Fruit fly (Drosophila melanogaster) whole organism, embryonic: ENCODE measurements around the gene CG10005.
A peak's percentile ranks its signal among the peaks of the same experiment; 100 is the strongest.

Source experiments
- Awh ChIP-seq: fragments of 200-800 bp; sonication (Bioruptor generic); IDR thresholded peaks from 2 replicates; pipeline ENCODE4, ENCODE4 v1.3.6; 2022; ENCODE audit warnings: missing biosample characterization, missing genetic modification characterization
- CG12236 ChIP-seq: fragments of 200-800 bp; sonication (Bioruptor generic); optimal IDR thresholded peaks from 2 replicates; lab custom pipeline; 2016; ENCODE audit warnings: missing biosample characterization, missing genetic modification characterization
- CG12659 ChIP-seq: fragments of 200-800 bp; sonication (Bioruptor generic); optimal IDR thresholded peaks from 3 replicates; lab custom pipeline; 2017; ENCODE audit warnings: mild to moderate bottlenecking, missing biosample characterization, missing genetic modification reagents, missing genetic modification characterization
- CG13296 ChIP-seq: fragments of 200-800 bp; sonication (Bioruptor generic); optimal IDR thresholded peaks from 3 replicates; lab custom pipeline; 2018; ENCODE audit warnings: missing biosample characterization, mild to moderate bottlenecking, missing genetic modification characterization
- CG14441 ChIP-seq: fragments of 200-800 bp; sonication (Bioruptor generic); IDR thresholded peaks from 2 replicates; pipeline ENCODE4 v1.3.6; 2022; ENCODE audit warnings: missing biosample characterization, missing genetic modification characterization
- CG14667 ChIP-seq: fragments of 200-800 bp; sonication (Bioruptor generic); IDR thresholded peaks from 2 replicates; pipeline ENCODE4 v1.3.6; 2022; ENCODE audit warnings: missing biosample characterization, missing genetic modification characterization
- CG15479 ChIP-seq: fragments of 200-800 bp; sonication (Bioruptor generic); optimal IDR thresholded peaks from 3 replicates; lab custom pipeline; 2019; ENCODE audit warnings: missing biosample characterization, mild to moderate bottlenecking, missing genetic modification characterization, moderate library complexity
- CG1603 ChIP-seq: fragments of 200-800 bp; sonication (Bioruptor generic); optimal IDR thresholded peaks from 2 replicates; lab custom pipeline; 2019; ENCODE audit warnings: missing biosample characterization, mild to moderate bottlenecking, missing genetic modification characterization, moderate library complexity
- CG17802 ChIP-seq: fragments of 200-800 bp; sonication (Bioruptor generic); optimal IDR thresholded peaks from 2 replicates; lab custom pipeline; 2018; ENCODE audit warnings: missing biosample characterization, mild to moderate bottlenecking, missing genetic modification characterization, moderate library complexity
- CG18476 ChIP-seq: fragments of 200-800 bp; sonication (Bioruptor generic); optimal IDR thresholded peaks from 2 replicates; lab custom pipeline; 2016; ENCODE audit warnings: missing biosample characterization, mild to moderate bottlenecking, missing genetic modification characterization
- CG2199 ChIP-seq: fragments of 200-800 bp; sonication (Bioruptor generic); IDR thresholded peaks from 3 replicates; pipeline ENCODE4 v1.3.6; 2022; ENCODE audit warnings: missing biosample characterization, missing genetic modification characterization
- CG2875 ChIP-seq: fragments of 200-800 bp; sonication (Bioruptor generic); optimal IDR thresholded peaks from 2 replicates; lab custom pipeline; 2017; ENCODE audit warnings: missing biosample characterization, mild to moderate bottlenecking, missing genetic modification characterization, missing genetic modification reagents
- CG31388 ChIP-seq: fragments of 200-800 bp; sonication (Bioruptor generic); optimal IDR thresholded peaks from 2 replicates; lab custom pipeline; 2016; ENCODE audit warnings: missing biosample characterization, missing genetic modification characterization
- CG3163 ChIP-seq: fragments of 200-800 bp; sonication (Bioruptor generic); optimal IDR thresholded peaks from 3 replicates; lab custom pipeline; 2016; ENCODE audit warnings: missing biosample characterization, missing genetic modification characterization
- CG33213 ChIP-seq: fragments of 200-800 bp; sonication (Bioruptor generic); optimal IDR thresholded peaks from 3 replicates; lab custom pipeline; 2016; ENCODE audit warnings: missing biosample characterization, missing genetic modification characterization
- CG5245 ChIP-seq: fragments of 200-800 bp; sonication (Bioruptor generic); optimal IDR thresholded peaks from 3 replicates; lab custom pipeline; 2016; ENCODE audit warnings: missing biosample characterization, missing genetic modification characterization
- CG6854 ChIP-seq: fragments of 200-800 bp; sonication (Bioruptor generic); optimal IDR thresholded peaks from 3 replicates; lab custom pipeline; 2017; ENCODE audit warnings: missing biosample characterization, mild to moderate bottlenecking, missing genetic modification characterization
- HmgZ ChIP-seq: fragments of 200-800 bp; sonication (Bioruptor generic); optimal IDR thresholded peaks from 2 replicates; lab custom pipeline; 2018; ENCODE audit warnings: missing biosample characterization, mild to moderate bottlenecking, missing genetic modification characterization
- Hr78 ChIP-seq, 2 experiments: fragments of 200-800 bp in 1 of 2; fragments of >200 bp in 1 of 2; sonication (Bioruptor generic) in 1 of 2; optimal IDR thresholded peaks; 2 replicates each; lab custom pipeline; 2017 to 2019; ENCODE audit warnings: missing biosample characterization in 2 of 2, missing genetic modification characterization in 2 of 2, mild to moderate bottlenecking in 1 of 2, moderate library complexity in 1 of 2
- Med ChIP-seq: fragments of 200-800 bp; sonication (Bioruptor generic); peaks from one replicate; lab custom pipeline; 2016; ENCODE audit warnings: missing biosample characterization, missing genetic modification characterization, mild to moderate bottlenecking, inconsistent platforms, moderate library complexity
- Pdp1 ChIP-seq, 2 experiments: fragments of 200-800 bp; sonication (Bioruptor generic); optimal IDR thresholded peaks; 3 replicates each; lab custom pipeline; 2016; ENCODE audit warnings: missing biosample characterization in 2 of 2, missing genetic modification characterization in 2 of 2, mild to moderate bottlenecking in 1 of 2, moderate library complexity in 1 of 2
- Side ChIP-seq: fragments of 200-800 bp; sonication (Bioruptor generic); optimal IDR thresholded peaks from 2 replicates; lab custom pipeline; 2016; ENCODE audit warnings: missing biosample characterization, missing genetic modification characterization
- Sox100B ChIP-seq: fragments of 200-800 bp; sonication (Bioruptor generic); optimal IDR thresholded peaks from 3 replicates; lab custom pipeline; 2018; ENCODE audit warnings: missing biosample characterization, mild to moderate bottlenecking, missing genetic modification characterization
- br ChIP-seq: fragments of >200 bp; optimal IDR thresholded peaks from 2 replicates; lab custom pipeline; 2017
- caup ChIP-seq: fragments of 200-800 bp; sonication (Bioruptor generic); optimal IDR thresholded peaks from 3 replicates; lab custom pipeline; 2017; ENCODE audit warnings: missing biosample characterization, mild to moderate bottlenecking, missing genetic modification characterization, moderate library complexity; ENCODE audit not compliant: severe bottlenecking
- fd64A ChIP-seq: fragments of 200-800 bp; sonication (Bioruptor generic); optimal IDR thresholded peaks from 3 replicates; lab custom pipeline; 2018; ENCODE audit warnings: missing biosample characterization, mild to moderate bottlenecking, missing genetic modification characterization
- kah ChIP-seq: fragments of 200-800 bp; sonication (Bioruptor generic); optimal IDR thresholded peaks from 2 replicates; lab custom pipeline; 2018; ENCODE audit warnings: missing biosample characterization, mild to moderate bottlenecking, missing genetic modification characterization
- nerfin-1 ChIP-seq: fragments of 200-800 bp; sonication (Bioruptor generic); optimal IDR thresholded peaks from 3 replicates; lab custom pipeline; 2019; ENCODE audit warnings: missing biosample characterization, mild to moderate bottlenecking, missing genetic modification characterization, moderate library complexity
- p53 ChIP-seq: fragments of 200-800 bp; sonication (Bioruptor generic); optimal IDR thresholded peaks from 2 replicates; lab custom pipeline; 2016; ENCODE audit warnings: missing biosample characterization, missing genetic modification characterization
- pan ChIP-seq, 4 experiments: fragments of >200 bp in 3 of 4; fragments of 200-800 bp in 1 of 4; sonication (Bioruptor generic) in 1 of 4; optimal IDR thresholded peaks in 3 of 4; IDR thresholded peaks in 1 of 4; 2 replicates each; pipeline versions ENCODE4 v1.3.6 to Lab custom; 2017 to 2022; ENCODE audit warnings: missing biosample characterization in 2 of 4, missing genetic modification characterization in 2 of 4, mixed read lengths in 1 of 4
- peb ChIP-seq: fragments of 200-800 bp; sonication (Bioruptor generic); IDR thresholded peaks from 2 replicates; pipeline ENCODE4 v1.3.6; 2022; ENCODE audit warnings: missing biosample characterization, missing genetic modification characterization
- repo ChIP-seq: fragments of 200-800 bp; sonication (Bioruptor generic); optimal IDR thresholded peaks from 2 replicates; lab custom pipeline; 2016; ENCODE audit warnings: missing biosample characterization, missing genetic modification characterization
- sens ChIP-seq: fragments of 200-800 bp; sonication (Bioruptor generic); peaks from one replicate; lab custom pipeline; 2016; ENCODE audit warnings: missing biosample characterization, missing genetic modification characterization
- sr ChIP-seq: fragments of 200-800 bp; sonication (Bioruptor generic); IDR thresholded peaks from 3 replicates; pipeline ENCODE4 v1.3.6; 2022; ENCODE audit warnings: missing biosample characterization, missing genetic modification characterization
- trh ChIP-seq: fragments of 200-800 bp; sonication (Bioruptor generic); optimal IDR thresholded peaks from 2 replicates; lab custom pipeline; 2016; ENCODE audit warnings: missing biosample characterization, missing genetic modification characterization
- usp ChIP-seq: fragments of >200 bp; optimal IDR thresholded peaks from 2 replicates; lab custom pipeline; 2017; ENCODE audit warnings: missing biosample characterization, missing genetic modification characterization
- zen ChIP-seq: fragments of 200-800 bp; sonication (Bioruptor generic); optimal IDR thresholded peaks from 3 replicates; lab custom pipeline; 2018; ENCODE audit warnings: missing biosample characterization, mild to moderate bottlenecking, missing genetic modification characterization, moderate library complexity

The CG10005 gene

dm6 chr3R:11948903-11949358 is 28.1 kb downstream of the CG10005 start, which contains the start of gene Cad87A (continued):
- peak; percentile 65 for TF ChIP-seq nerfin-1 (tag; lab: Kevin White, UChicago)
- TF ChIP-seq fd64A (GFP tag; lab: Kevin White, UChicago), result peak; percentile 61
- no peak for TF ChIP-seq trh (GFP tag; lab: Kevin White, UChicago)
- TF ChIP-seq usp (GFP tag; lab: Kevin White, UChicago), result no peak
- TF ChIP-seq CG33213 (GFP tag; lab: Kevin White, UChicago), result peak; percentile 51
- no peak for TF ChIP-seq CG14441
- no peak for TF ChIP-seq Hr78 (GFP tag; optimal IDR thresholded peaks at IDR 0.05; lab: Kevin White, UChicago)
- peak; percentile 58 for TF ChIP-seq repo (GFP tag; lab: Kevin White, UChicago)
- TF ChIP-seq CG31388 (GFP tag; lab: Kevin White, UChicago), result no peak
- no peak for TF ChIP-seq CG6854 (GFP tag; lab: Kevin White, UChicago)
- peak; percentile 91 for TF ChIP-seq Med (GFP tag; lab: Kevin White, UChicago)
- TF ChIP-seq CG18476, result no peak
- TF ChIP-seq CG1603 (tag; lab: Kevin White, UChicago), result peak; percentile 49
- TF ChIP-seq Sox100B, result no peak
- no peak for TF ChIP-seq HmgZ (tag; lab: Kevin White, UChicago)
- TF ChIP-seq CG17802 (tag; lab: Kevin White, UChicago), result no peak
- peak; percentile 57 for TF ChIP-seq p53 (GFP tag; lab: Kevin White, UChicago)
- peak; percentile 97 for TF ChIP-seq kah (GFP tag; lab: Kevin White, UChicago)
- no peak for TF ChIP-seq Awh (GFP tag; lab: Robert Waterston, UW)
- TF ChIP-seq caup (GFP tag; lab: Kevin White, UChicago), result peak; percentile 69
- TF ChIP-seq CG14667 (GFP tag; lab: Robert Waterston, UW), result no peak
- peak; percentile 21 for TF ChIP-seq CG12659
- no peak for TF ChIP-seq peb (GFP tag; lab: Robert Waterston, UW)
- peak; percentile 50 for TF ChIP-seq CG2875
- peak; percentile 47 for TF ChIP-seq Side
- TF ChIP-seq zen, result peak; percentile 62
- TF ChIP-seq CG3163 (GFP tag; lab: Kevin White, UChicago), result peak; percentile 49
- TF ChIP-seq CG13296, result peak; percentile 45
- TF ChIP-seq pan (optimal IDR thresholded peaks at IDR 0.05; lab: Kevin White, UChicago), result no peak
- no peak for TF ChIP-seq pan (GFP tag; optimal IDR thresholded peaks at IDR 0.05 in 1 of 2, IDR thresholded peaks at IDR 0.05 in 1 of 2)
- TF ChIP-seq CG2199, result no peak
- TF ChIP-seq CG15479 (GFP tag; lab: Kevin White, UChicago), result peak; percentile 24
- TF ChIP-seq br (lab: Kevin White, UChicago), result no peak
- no peak for TF ChIP-seq CG12236

DNA sequence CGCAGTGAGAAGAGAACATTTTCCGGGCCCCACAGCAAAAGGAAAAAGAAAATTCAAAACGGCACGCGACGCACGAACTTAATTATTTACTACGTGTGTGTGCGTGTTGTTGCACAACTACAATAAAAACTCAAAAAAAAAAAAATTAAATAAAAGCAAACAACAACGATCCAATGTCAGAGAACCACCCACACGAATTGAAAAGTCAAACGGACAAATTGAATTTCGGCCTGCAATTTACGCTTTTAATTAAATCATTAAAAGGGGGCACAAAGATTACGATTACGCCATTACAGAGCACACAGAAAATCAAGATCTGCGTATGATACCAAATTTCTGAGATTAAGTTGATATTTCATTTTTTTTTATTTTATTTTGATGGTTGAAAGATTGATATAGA is 29.0 kb downstream of the CG10005 start:
- TF ChIP-seq CG5245 (GFP tag; lab: Kevin White, UChicago), result no peak
- TF ChIP-seq sr (GFP tag; lab: Robert Waterston, UW), result peak; percentile 57
- peak; percentile 59 for TF ChIP-seq sens (GFP tag; lab: Kevin White, UChicago)
- peak in 1 of 2 experiments; percentile 66 for TF ChIP-seq Pdp1 (GFP tag; optimal IDR thresholded peaks at IDR 0.05; lab: Kevin White, UChicago)
